Worm (Caenorhabditis elegans) whole organism, L4 larva: ENCODE data around the gene vps-53.

Experiments
- R02D3.7 ChIP-seq: fragments of 150-350 bp; sonication (generic microtip); optimal IDR thresholded peaks from 3 replicates; lab custom pipeline; 2014; ENCODE audit warnings: missing biosample characterization, missing genetic modification characterization
- Y5F2A.4 ChIP-seq: fragments of 200-800 bp; sonication (Bioruptor generic); optimal IDR thresholded peaks from 2 replicates; lab custom pipeline; 2018; ENCODE audit warnings: mild to moderate bottlenecking, missing genetic modification characterization, missing compliant biosample characterization
- ZK337.2 ChIP-seq: fragments of 200-800 bp; sonication (Bioruptor generic); IDR thresholded peaks from 2 replicates; pipeline ENCODE4 v1.3.6; 2022; ENCODE audit warnings: missing genetic modification reagents, missing genetic modification characterization, missing compliant biosample characterization
- ZK546.5 ChIP-seq, 2 experiments: sonication (generic microtip); optimal IDR thresholded peaks; 2 replicates each; lab custom pipeline; 2017; ENCODE audit warnings: missing biosample characterization in 2 of 2, missing genetic modification characterization in 2 of 2
- aha-1 ChIP-seq: fragments of 150-350 bp; peaks from one replicate; lab custom pipeline; 2014; ENCODE audit warnings: missing biosample characterization, missing genetic modification characterization
- ceh-28 ChIP-seq: fragments of 150-350 bp; optimal IDR thresholded peaks from 2 replicates; lab custom pipeline; 2014; ENCODE audit warnings: missing biosample characterization, missing genetic modification reagents, missing genetic modification characterization
- ceh-62 ChIP-seq: sonication (generic microtip); optimal IDR thresholded peaks from 2 replicates; lab custom pipeline; 2017; ENCODE audit warnings: missing biosample characterization, missing genetic modification characterization
- ces-1 ChIP-seq: fragments of 150-350 bp; sonication (generic microtip); optimal IDR thresholded peaks from 4 replicates; lab custom pipeline; 2014; ENCODE audit warnings: missing biosample characterization, missing genetic modification reagents, missing genetic modification characterization
- daf-16 ChIP-seq, 3 experiments: sonication (generic microtip); optimal IDR thresholded peaks; 2 replicates each; lab custom pipeline; 2016 to 2017; ENCODE audit warnings: missing genetic modification characterization in 3 of 3, missing genetic modification reagents in 3 of 3, mild to moderate bottlenecking in 2 of 3, missing compliant biosample characterization in 2 of 3, missing biosample characterization in 1 of 3, moderate library complexity in 1 of 3
- dmd-6 ChIP-seq: fragments of 200-800 bp; sonication (Bioruptor generic); IDR thresholded peaks from 2 replicates; pipeline ENCODE4 v1.3.6; 2022; ENCODE audit warnings: missing genetic modification reagents, missing genetic modification characterization, missing compliant biosample characterization
- dmd-8 ChIP-seq: fragments of 200-800 bp; sonication (Bioruptor generic); IDR thresholded peaks from 2 replicates; pipeline ENCODE4 v1.3.6; 2022; ENCODE audit warnings: missing genetic modification characterization, missing compliant biosample characterization
- dve-1 ChIP-seq: sonication (generic microtip); optimal IDR thresholded peaks from 2 replicates; lab custom pipeline; 2017; ENCODE audit warnings: antibody characterized with exemption, mild to moderate bottlenecking, missing genetic modification characterization, missing compliant biosample characterization; ENCODE audit not compliant: insufficient read depth
- egl-27 ChIP-seq: sonication (generic microtip); optimal IDR thresholded peaks from 3 replicates; lab custom pipeline; 2017; ENCODE audit warnings: missing biosample characterization, missing genetic modification reagents, missing genetic modification characterization
- egl-43 ChIP-seq: fragments of 200-800 bp; sonication (Bioruptor generic); IDR thresholded peaks from 2 replicates; pipeline ENCODE4 v1.3.6; 2022; ENCODE audit warnings: missing genetic modification reagents, missing genetic modification characterization, missing compliant biosample characterization
- fkh-10 ChIP-seq: fragments of 150-350 bp; optimal IDR thresholded peaks from 2 replicates; lab custom pipeline; 2014; ENCODE audit warnings: missing biosample characterization, missing genetic modification reagents, missing genetic modification characterization
- hlh-11 ChIP-seq: fragments of 200-800 bp; sonication (Bioruptor generic); optimal IDR thresholded peaks from 2 replicates; lab custom pipeline; 2018; ENCODE audit warnings: mild to moderate bottlenecking, missing genetic modification characterization, missing compliant biosample characterization
- hlh-30 ChIP-seq: sonication (generic microtip); optimal IDR thresholded peaks from 2 replicates; lab custom pipeline; 2017; ENCODE audit warnings: antibody characterized with exemption, mild to moderate bottlenecking, missing genetic modification characterization, missing compliant biosample characterization; ENCODE audit not compliant: insufficient read depth
- mdl-1 ChIP-seq, 2 experiments: fragments of 150-350 bp in 1 of 2; sonication (generic microtip) in 1 of 2; optimal IDR thresholded peaks; 2 replicates each; lab custom pipeline; 2014 to 2017; ENCODE audit warnings: missing biosample characterization in 2 of 2, missing genetic modification characterization in 2 of 2
- mes-2 ChIP-seq: sonication (generic microtip); optimal IDR thresholded peaks from 2 replicates; lab custom pipeline; 2016; ENCODE audit warnings: missing genotype, mild to moderate bottlenecking, missing genetic modification characterization, missing compliant biosample characterization; ENCODE audit not compliant: poor library complexity, severe bottlenecking
- mxl-3 ChIP-seq: fragments of 200-800 bp; sonication (Bioruptor generic); optimal IDR thresholded peaks from 2 replicates; lab custom pipeline; 2018; ENCODE audit warnings: mild to moderate bottlenecking, missing genetic modification characterization, missing compliant biosample characterization
- nhr-102 ChIP-seq: sonication (generic microtip); optimal IDR thresholded peaks from 2 replicates; lab custom pipeline; 2016; ENCODE audit warnings: mild to moderate bottlenecking, missing genetic modification characterization, moderate library complexity, missing compliant biosample characterization
- nhr-11 ChIP-seq: fragments of 150-350 bp; optimal IDR thresholded peaks from 2 replicates; lab custom pipeline; 2014; ENCODE audit warnings: missing biosample characterization, missing genetic modification characterization
- nhr-28 ChIP-seq: fragments of 150-350 bp; optimal IDR thresholded peaks from 2 replicates; lab custom pipeline; 2014; ENCODE audit warnings: missing biosample characterization, missing genetic modification characterization
- nhr-42 ChIP-seq: fragments of 200-800 bp; sonication (Bioruptor generic); IDR thresholded peaks from 2 replicates; pipeline ENCODE4 v1.3.6; 2022; ENCODE audit warnings: missing genetic modification characterization, missing compliant biosample characterization
- nhr-48 ChIP-seq: sonication (generic microtip); optimal IDR thresholded peaks from 2 replicates; lab custom pipeline; 2016; ENCODE audit warnings: mild to moderate bottlenecking, missing genetic modification characterization, missing compliant biosample characterization
- nhr-77 ChIP-seq: fragments of 150-350 bp; optimal IDR thresholded peaks from 2 replicates; lab custom pipeline; 2014; ENCODE audit warnings: missing biosample characterization, missing genetic modification characterization
- php-3 ChIP-seq: fragments of 200-800 bp; sonication (Bioruptor generic); IDR thresholded peaks from 2 replicates; pipeline ENCODE4 v1.3.6; 2022; ENCODE audit warnings: missing genetic modification reagents, missing genetic modification characterization, missing compliant biosample characterization
- pqm-1 ChIP-seq: sonication (generic microtip); optimal IDR thresholded peaks from 2 replicates; lab custom pipeline; 2017; ENCODE audit warnings: missing biosample characterization, missing genetic modification characterization
- sdz-12 ChIP-seq: fragments of 200-800 bp; sonication (Bioruptor generic); optimal IDR thresholded peaks from 2 replicates; lab custom pipeline; 2018; ENCODE audit warnings: mild to moderate bottlenecking, missing genetic modification characterization, missing compliant biosample characterization
- snpc-4 ChIP-seq: fragments of 150-350 bp; optimal IDR thresholded peaks from 2 replicates; lab custom pipeline; 2014; ENCODE audit warnings: missing biosample characterization, missing genetic modification characterization
- spr-1 ChIP-seq: sonication (generic microtip); optimal IDR thresholded peaks from 2 replicates; lab custom pipeline; 2016; ENCODE audit warnings: mild to moderate bottlenecking, missing genetic modification characterization, missing compliant biosample characterization
- tra-1 ChIP-seq: fragments of 200-800 bp; sonication (Bioruptor generic); IDR thresholded peaks from 2 replicates; pipeline ENCODE4 v1.3.6; 2022; ENCODE audit warnings: missing genetic modification reagents, missing genetic modification characterization, missing compliant biosample characterization
- unc-130 ChIP-seq: sonication (generic microtip); optimal IDR thresholded peaks from 2 replicates; lab custom pipeline; 2016; ENCODE audit warnings: missing genetic modification reagents, missing genetic modification characterization, missing compliant biosample characterization
- zip-2 ChIP-seq: fragments of 150-350 bp; optimal IDR thresholded peaks from 2 replicates; lab custom pipeline; 2014; ENCODE audit warnings: missing biosample characterization, missing genetic modification characterization

Gene vps-53

DNA sequence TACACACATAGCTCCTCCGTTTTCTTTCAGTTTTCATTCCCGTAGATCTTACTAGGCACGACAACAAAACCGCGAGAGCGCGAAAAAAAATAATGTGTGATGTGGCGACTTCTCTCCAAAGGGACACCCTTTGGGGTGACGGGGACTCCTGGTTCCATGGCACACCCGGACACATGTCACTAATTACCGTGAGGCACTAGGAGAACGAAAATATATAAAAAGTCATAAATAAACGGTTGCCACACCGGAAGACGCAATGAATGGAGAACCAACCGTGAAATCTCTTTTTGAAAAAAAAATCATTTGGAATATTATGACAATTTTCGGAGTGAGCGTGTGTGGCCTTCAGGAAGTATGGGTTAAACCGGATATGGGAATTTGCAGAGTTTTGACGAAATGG lies 26.9 kb downstream of the vps-53 start:
- TF ChIP-seq ZK546.5 (tag; optimal IDR thresholded peaks at IDR 0.05; lab: Kevin White, UChicago), result no peak
- TF ChIP-seq aha-1 (tag; lab: Kevin White, UChicago), result peak; percentile 80

DNA sequence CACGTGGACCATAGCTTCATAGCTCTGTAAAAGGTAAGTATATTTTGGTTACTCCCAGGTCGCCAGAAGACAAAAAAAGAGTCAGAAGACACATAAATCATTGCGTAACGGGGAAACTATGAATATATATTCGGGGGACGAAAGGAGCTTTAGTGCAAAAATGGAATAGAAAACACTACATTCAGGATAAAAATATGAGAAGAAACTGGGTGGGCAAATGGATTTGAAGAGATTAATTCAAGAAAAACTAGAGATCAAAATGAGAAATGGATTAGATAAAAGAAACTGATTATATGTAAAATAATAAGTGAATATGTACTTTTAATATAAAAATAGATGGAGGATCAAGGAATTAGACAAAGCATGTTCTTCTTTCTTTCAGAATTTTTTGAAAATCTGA lies 29.9 kb downstream of the vps-53 start, which contains the start of gene C07A9.12:
Gene C07A9.12, minus strand, starts transcription at position 101 of the 400 bp plus-strand sequence.
- TF ChIP-seq ces-1 (GFP tag; lab: Kevin White, UChicago), result no peak
- TF ChIP-seq snpc-4 (tag; lab: Kevin White, UChicago), result no peak
- no peak for TF ChIP-seq egl-27 (tag; lab: Kevin White, UChicago)
- no peak for TF ChIP-seq R02D3.7 (tag; lab: Kevin White, UChicago)
- no peak for TF ChIP-seq fkh-10
- TF ChIP-seq, all 104 proteins: peak for 0

DNA sequence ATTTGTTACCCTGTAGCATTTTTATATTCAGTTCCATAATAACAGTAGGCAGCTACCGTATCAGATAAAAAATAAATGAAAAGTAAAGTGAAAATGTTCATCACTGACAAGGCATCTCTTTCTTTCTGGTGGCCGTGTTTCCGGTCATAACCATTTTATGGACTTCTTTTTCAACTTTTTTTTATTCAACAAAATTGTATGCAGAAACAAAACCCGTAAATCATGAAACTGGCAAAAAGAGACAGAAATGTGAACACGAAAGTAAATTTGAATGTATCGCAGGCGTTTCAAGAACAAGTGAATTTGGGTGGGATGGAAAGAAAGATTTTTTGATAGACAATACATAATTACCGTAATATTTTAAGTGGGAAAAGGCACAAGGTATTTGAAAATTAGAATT lies 32.2 kb downstream of the vps-53 start, which contains the start of gene clec-162:
Gene clec-162, minus strand, starts transcription at position 101 of the 400 bp plus-strand sequence.
- TF ChIP-seq nhr-11 (tag; lab: Kevin White, UChicago) (no peak), nhr-28 (tag; lab: Kevin White, UChicago) (no peak), egl-43 (GFP tag; lab: Robert Waterston, UW) (no peak), Y5F2A.4 (GFP tag; lab: Kevin White, UChicago) (no peak), unc-130 (GFP tag; lab: Kevin White, UChicago) (no peak), spr-1 (tag; lab: Kevin White, UChicago) (no peak), dmd-6 (no peak)

DNA sequence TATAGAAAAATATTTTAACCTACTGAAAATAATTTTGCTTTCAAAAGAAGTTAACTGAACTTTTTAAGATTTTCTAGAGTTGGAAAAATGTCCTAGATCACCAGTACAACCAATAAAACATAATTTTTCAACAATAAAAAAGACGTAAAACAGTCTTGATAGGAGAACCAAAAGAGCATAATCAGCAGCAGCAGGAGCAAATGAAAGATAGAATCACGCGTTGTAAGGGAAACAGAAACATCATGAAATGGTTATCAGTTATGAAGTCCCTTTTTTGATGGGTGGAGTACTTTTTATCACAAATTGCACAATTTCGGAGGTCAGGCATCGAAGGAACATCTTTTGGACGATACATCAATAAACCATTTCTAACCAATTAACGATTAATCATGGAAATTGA lies 35.3 kb downstream of the vps-53 start:
- TF ChIP-seq tra-1 (GFP tag; lab: Robert Waterston, UW), result 0 out of 2 replicates have a peak, but pooled peaks have one; percentile 56
- peak; percentile 98 for TF ChIP-seq pqm-1 (tag; lab: Kevin White, UChicago)
- peak; percentile 77 for TF ChIP-seq nhr-77 (tag; lab: Kevin White, UChicago)
- TF ChIP-seq ZK337.2 (GFP tag; lab: Robert Waterston, UW), result no peak
- peak; percentile 94 for TF ChIP-seq php-3 (GFP tag; lab: Robert Waterston, UW)
- TF ChIP-seq nhr-48 (tag; lab: Kevin White, UChicago), result peak; percentile 27
- TF ChIP-seq hlh-30 (tag; lab: Kevin White, UChicago), result peak; percentile 36
- no peak for TF ChIP-seq nhr-42 (GFP tag; lab: Robert Waterston, UW)
- TF ChIP-seq nhr-28 (tag; lab: Kevin White, UChicago), result peak; percentile 95
- peak; percentile 84 for TF ChIP-seq hlh-11 (tag; lab: Kevin White, UChicago)
- no peak for TF ChIP-seq zip-2 (tag; lab: Kevin White, UChicago)
- peak; percentile 73 for TF ChIP-seq dve-1 (tag; lab: Kevin White, UChicago)
- peak; percentile 91 for TF ChIP-seq dmd-6
- no peak for TF ChIP-seq ceh-62 (tag; lab: Kevin White, UChicago)
- TF ChIP-seq ceh-28 (tag; lab: Kevin White, UChicago), result no peak
- TF ChIP-seq dmd-8, result no peak
- peak in 1 of 2 experiments; percentile 34 for TF ChIP-seq mdl-1 (tag; optimal IDR thresholded peaks at IDR 0.05; lab: Kevin White, UChicago)
- no peak for TF ChIP-seq daf-16 (GFP tag; optimal IDR thresholded peaks at IDR 0.05; lab: Kevin White, UChicago)
- peak; percentile 89 for TF ChIP-seq daf-16 (tag; optimal IDR thresholded peaks at IDR 0.05; lab: Kevin White, UChicago)
- no peak for TF ChIP-seq mes-2 (tag; lab: Kevin White, UChicago)
- TF ChIP-seq nhr-102 (tag; lab: Kevin White, UChicago), result peak; percentile 13
- TF ChIP-seq sdz-12, result no peak

- peak; percentile 6 for TF ChIP-seq pqm-1 (tag; lab: Kevin White, UChicago)
- no peak for TF ChIP-seq mxl-3
Measured at ce11 chrIII:9720191-9720590, 37.1 kb downstream of the vps-53 start, which contains the start of gene ncx-7. TSS of gene ncx-7 (minus strand) at chrIII:9720291.
